Worm (Caenorhabditis elegans): ENCODE results near the gene taf-11.1.
A peak's percentile ranks its signal among the peaks of the same experiment; 100 is the strongest.

taf-11.1 gene

ce11 chrX:4260297-4260696, 5.3 kb downstream of the taf-11.1 start, which contains the start of gene C52B9.4:
Gene C52B9.4, plus strand, starts transcription at chrX:4260652.
- TF ChIP-seq ceh-63 (GFP tag; optimal IDR thresholded peaks at IDR 0.05) (no peak), elt-3 (tag; optimal IDR thresholded peaks at IDR 0.05) (no peak), lin-35 (GFP tag; optimal IDR thresholded peaks at IDR 0.05) (peak in 1 of 2 experiments; percentile 58), lsy-2 (tag; optimal IDR thresholded peaks at IDR 0.05) (peak; percentile 34 to 45), efl-1 (optimal IDR thresholded peaks at IDR 0.05) (peak; percentile 29 to 32), efl-1 (GFP tag; optimal IDR thresholded peaks at IDR 0.05 in 1 of 2) (peak; percentile 1 to 90), fos-1 (tag; optimal IDR thresholded peaks at IDR 0.05) (peak; percentile 6), C16A3.4 (tag; optimal IDR thresholded peaks at IDR 0.05) (peak; percentile 45), dsc-1 (tag; optimal IDR thresholded peaks at IDR 0.05) (peak; percentile 46), lin-14 (GFP tag; optimal IDR thresholded peaks at IDR 0.05) (peak; percentile 67), nhr-90 (tag; optimal IDR thresholded peaks at IDR 0.05; ENCODE audit: poor library complexity) (peak; percentile 28), mep-1 (tag; optimal IDR thresholded peaks at IDR 0.05) (peak; percentile 29), tbx-2 (tag; optimal IDR thresholded peaks at IDR 0.05) (peak; percentile 50), unc-86 (tag; optimal IDR thresholded peaks at IDR 0.05) (peak; percentile 17), nhr-71 (tag; optimal IDR thresholded peaks at IDR 0.05) (peak; percentile 61), C04F5.9 (tag; optimal IDR thresholded peaks at IDR 0.05) (peak; percentile 12), swsn-7 (tag; optimal IDR thresholded peaks at IDR 0.05) (peak; percentile 54), skn-1 (tag; optimal IDR thresholded peaks at IDR 0.05) (peak; percentile 40), nhr-19 (GFP tag; conservative IDR thresholded peaks at IDR 0.05) (peak; percentile 56), aha-1 (tag; optimal IDR thresholded peaks at IDR 0.05) (no peak), rnt-1 (tag; optimal IDR thresholded peaks at IDR 0.05) (peak; percentile 48), pag-3 (tag; optimal IDR thresholded peaks at IDR 0.05; ENCODE audit: borderline replicate concordance, insufficient read depth) (no peak), xbp-1 (tag; optimal IDR thresholded peaks at IDR 0.05) (peak; percentile 64), egl-13 (tag; optimal IDR thresholded peaks at IDR 0.05) (peak; percentile 31), snu-23 (GFP tag; optimal IDR thresholded peaks at IDR 0.05) (peak; percentile 63), ceh-82 (tag; optimal IDR thresholded peaks at IDR 0.05) (peak in 2 of 3 experiments; percentile 14 to 35), dpl-1 (GFP tag; optimal IDR thresholded peaks at IDR 0.05) (peak in 2 of 3 experiments; percentile 18 to 30), nhr-12 (tag; optimal IDR thresholded peaks at IDR 0.05) (no peak), mdl-1 (tag; optimal IDR thresholded peaks at IDR 0.05) (peak in 1 of 2 experiments; percentile 44), elt-2 (tag; optimal IDR thresholded peaks at IDR 0.05) (peak; percentile 15), nhr-47 (tag; optimal IDR thresholded peaks at IDR 0.05) (peak; percentile 59), fkh-8 (tag; optimal IDR thresholded peaks at IDR 0.05) (peak; percentile 24), mab-9 (GFP tag; IDR thresholded peaks at IDR 0.05) (no peak), nhr-85 (tag) (peak; percentile 74), F16B12.6 (tag; optimal IDR thresholded peaks at IDR 0.05) (peak; percentile 91), nhr-20 (tag; optimal IDR thresholded peaks at IDR 0.05) (peak; percentile 49), unc-30 (tag; optimal IDR thresholded peaks at IDR 0.05) (no peak), sox-4 (tag; optimal IDR thresholded peaks at IDR 0.05) (no peak), irx-1 (tag; optimal IDR thresholded peaks at IDR 0.05) (peak; percentile 45)

ce11 chrX:4263820-4264219, 8.8 kb downstream of the taf-11.1 start:
- TF ChIP-seq nhr-76 (tag; optimal IDR thresholded peaks at IDR 0.05) (no peak), elt-2 (tag; optimal IDR thresholded peaks at IDR 0.05) (no peak), mep-1 (tag; optimal IDR thresholded peaks at IDR 0.05) (no peak), ceh-8 (GFP tag; optimal IDR thresholded peaks at IDR 0.05) (no peak)

Data from whole organism, L1 larva.